Fruit fly (Drosophila melanogaster) whole organism, adult: Measurements from ENCODE around the gene CG13314.

ENCODE experiments used
- CG11617 ChIP-seq: fragments of 200-800 bp; sonication (Bioruptor generic); optimal IDR thresholded peaks from 2 replicates; lab custom pipeline; 2017; ENCODE audit warnings: mild to moderate bottlenecking, missing biosample characterization, missing genetic modification reagents, missing genetic modification characterization
- CG12768 ChIP-seq: fragments of 200-800 bp; sonication (Bioruptor generic); optimal IDR thresholded peaks from 2 replicates; lab custom pipeline; 2017; ENCODE audit warnings: missing biosample characterization, missing genetic modification characterization, mild to moderate bottlenecking, moderate library complexity, missing genetic modification reagents
- CG14711 ChIP-seq: fragments of 200-800 bp; sonication (Bioruptor generic); optimal IDR thresholded peaks from 2 replicates; lab custom pipeline; 2018; ENCODE audit warnings: missing biosample characterization, mild to moderate bottlenecking, missing genetic modification characterization, moderate library complexity
- CG1620 ChIP-seq: fragments of 200-800 bp; sonication (Bioruptor generic); optimal IDR thresholded peaks from 2 replicates; lab custom pipeline; 2016; ENCODE audit warnings: missing biosample characterization, missing genetic modification characterization
- CG33017 ChIP-seq: fragments of 200-800 bp; sonication (Bioruptor generic); optimal IDR thresholded peaks from 2 replicates; lab custom pipeline; 2018; ENCODE audit warnings: missing biosample characterization, mild to moderate bottlenecking, missing genetic modification characterization, moderate library complexity
- CG5204 ChIP-seq: fragments of 200-800 bp; sonication (Bioruptor generic); optimal IDR thresholded peaks from 2 replicates; lab custom pipeline; 2016; ENCODE audit warnings: missing biosample characterization, missing genetic modification characterization
- CG7045 ChIP-seq: fragments of 200-800 bp; sonication (Bioruptor generic); optimal IDR thresholded peaks from 2 replicates; lab custom pipeline; 2017; ENCODE audit warnings: missing biosample characterization, mild to moderate bottlenecking, missing genetic modification characterization
- CG7101 ChIP-seq: fragments of 200-800 bp; sonication (Bioruptor generic); optimal IDR thresholded peaks from 2 replicates; lab custom pipeline; 2018; ENCODE audit warnings: missing biosample characterization, mild to moderate bottlenecking, missing genetic modification characterization, moderate library complexity
- Clk ChIP-seq: fragments of 200-800 bp; sonication (Bioruptor generic); optimal IDR thresholded peaks from 2 replicates; lab custom pipeline; 2017; ENCODE audit warnings: missing biosample characterization, missing genetic modification characterization
- Crg-1 ChIP-seq: fragments of 200-800 bp; sonication (Bioruptor generic); optimal IDR thresholded peaks from 2 replicates; lab custom pipeline; 2016; ENCODE audit warnings: missing biosample characterization, missing genetic modification characterization
- Hr96 ChIP-seq: fragments of 200-800 bp; sonication (Bioruptor generic); optimal IDR thresholded peaks from 2 replicates; lab custom pipeline; 2016; ENCODE audit warnings: missing biosample characterization, missing genetic modification characterization
- Mnt ChIP-seq: fragments of 200-800 bp; sonication (Bioruptor generic); optimal IDR thresholded peaks from 2 replicates; lab custom pipeline; 2016; ENCODE audit warnings: missing biosample characterization, mild to moderate bottlenecking, missing genetic modification characterization
- bab1 ChIP-seq: fragments of 200-800 bp; sonication (Bioruptor generic); optimal IDR thresholded peaks from 3 replicates; lab custom pipeline; 2019; ENCODE audit warnings: missing biosample characterization, mild to moderate bottlenecking, missing genetic modification characterization, moderate library complexity
- cic ChIP-seq: fragments of 200-800 bp; sonication (Bioruptor generic); optimal IDR thresholded peaks from 2 replicates; lab custom pipeline; 2017; ENCODE audit warnings: missing biosample characterization, mild to moderate bottlenecking, missing genetic modification characterization, moderate library complexity
- cnc ChIP-seq, 2 experiments: fragments of >200 bp; optimal IDR thresholded peaks; 2 replicates each; lab custom pipeline; 2017
- kay ChIP-seq: fragments of 200-800 bp; sonication (Bioruptor generic); peaks from one replicate; lab custom pipeline; 2016; ENCODE audit warnings: missing biosample characterization, missing genetic modification characterization, borderline replicate concordance
- ovo ChIP-seq: fragments of 200-800 bp; sonication (Bioruptor generic); optimal IDR thresholded peaks from 2 replicates; lab custom pipeline; 2016; ENCODE audit warnings: missing biosample characterization, missing genetic modification characterization
- pad ChIP-seq: fragments of 200-800 bp; sonication (Bioruptor generic); optimal IDR thresholded peaks from 3 replicates; lab custom pipeline; 2017; ENCODE audit warnings: missing biosample characterization, missing genetic modification characterization, mild to moderate bottlenecking, moderate library complexity, missing genetic modification reagents
- tj ChIP-seq: fragments of 200-800 bp; sonication (Bioruptor generic); optimal IDR thresholded peaks from 3 replicates; lab custom pipeline; 2017; ENCODE audit warnings: missing biosample characterization, mild to moderate bottlenecking, missing genetic modification characterization, moderate library complexity
- toe ChIP-seq: fragments of 200-800 bp; sonication (Bioruptor generic); optimal IDR thresholded peaks from 2 replicates; lab custom pipeline; 2016; ENCODE audit warnings: missing biosample characterization, missing genetic modification characterization

CG13314 gene

dm6 chr3L:8986582-8986981, 5.0 kb downstream of the CG13314 start, which contains the start of gene CG5068:
TSS of gene CG5068 (plus strand) at chr3L:8986710.
- TF ChIP-seq Crg-1 (no peak), bab1 (GFP tag; lab: Kevin White, UChicago) (peak; percentile 10)

- TF ChIP-seq CG1620 (no peak), CG12768 (GFP tag; lab: Kevin White, UChicago) (no peak), kay (peak; percentile 76), Crg-1 (no peak)
Measured at dm6 chr3L:8990128-8990527, 8.5 kb downstream of the CG13314 start, which contains the start of gene CG5280. TSS of gene CG5280 (minus strand) at chr3L:8990228.

dm6 chr3L:8996173-8996767, 14.7 kb downstream of the CG13314 start:
- TF ChIP-seq ovo (GFP tag; lab: Kevin White, UChicago), result peak; percentile 96
- TF ChIP-seq Hr96, result no peak
- TF ChIP-seq CG11617 (GFP tag; lab: Kevin White, UChicago), result peak; percentile 64
- TF ChIP-seq pad (GFP tag; lab: Kevin White, UChicago), result peak; percentile 80
- TF ChIP-seq Crg-1, result peak; percentile 37
- peak; percentile 96 for TF ChIP-seq bab1 (GFP tag; lab: Kevin White, UChicago)
- peak; percentile 74 for TF ChIP-seq CG1620
- peak; percentile 33 for TF ChIP-seq tj (GFP tag; lab: Kevin White, UChicago)
- no peak for TF ChIP-seq cic (GFP tag; lab: Kevin White, UChicago)
- TF ChIP-seq cnc (optimal IDR thresholded peaks at IDR 0.05; lab: Kevin White, UChicago), result no peak
- TF ChIP-seq Mnt (GFP tag; lab: Kevin White, UChicago), result peak; percentile 57
- TF ChIP-seq toe (GFP tag; lab: Kevin White, UChicago), result no peak
- TF ChIP-seq CG12768 (GFP tag; lab: Kevin White, UChicago), result peak; percentile 59
- peak; percentile 64 for TF ChIP-seq CG7045 (GFP tag; lab: Kevin White, UChicago)
- peak; percentile 51 for TF ChIP-seq Clk (GFP tag; lab: Kevin White, UChicago)
- TF ChIP-seq kay, result no peak
- TF ChIP-seq CG5204 (GFP tag; lab: Kevin White, UChicago), result no peak
- TF ChIP-seq CG7101 (tag; lab: Kevin White, UChicago), result peak; percentile 90
- peak; percentile 90 for TF ChIP-seq CG33017
- TF ChIP-seq CG14711, result peak; percentile 89

dm6 chr3L:8996899-8997685, 15.5 kb downstream of the CG13314 start:
- TF ChIP-seq cic (GFP tag; lab: Kevin White, UChicago), result peak; percentile 42
- TF ChIP-seq CG12768 (GFP tag; lab: Kevin White, UChicago), result peak; percentile 49
- no peak for TF ChIP-seq toe (GFP tag; lab: Kevin White, UChicago)
- no peak for TF ChIP-seq bab1 (GFP tag; lab: Kevin White, UChicago)
- peak; percentile 91 for TF ChIP-seq tj (GFP tag; lab: Kevin White, UChicago)
- TF ChIP-seq cnc (optimal IDR thresholded peaks at IDR 0.05; lab: Kevin White, UChicago), result no peak
- no peak for TF ChIP-seq CG7101 (tag; lab: Kevin White, UChicago)
- TF ChIP-seq Crg-1, result no peak
- no peak for TF ChIP-seq Clk (GFP tag; lab: Kevin White, UChicago)
- TF ChIP-seq CG11617 (GFP tag; lab: Kevin White, UChicago), result peak; percentile 55
- peak; percentile 85 for TF ChIP-seq ovo (GFP tag; lab: Kevin White, UChicago)
- no peak for TF ChIP-seq Hr96
- TF ChIP-seq pad (GFP tag; lab: Kevin White, UChicago), result peak; percentile 99
- TF ChIP-seq Mnt (GFP tag; lab: Kevin White, UChicago), result no peak

- peak; percentile 62 for TF ChIP-seq CG1620
- no peak for TF ChIP-seq cnc (optimal IDR thresholded peaks at IDR 0.05; lab: Kevin White, UChicago)
- no peak for TF ChIP-seq pad (GFP tag; lab: Kevin White, UChicago)
- TF ChIP-seq CG14711, result peak; percentile 6
- peak; percentile 4 for TF ChIP-seq CG11617 (GFP tag; lab: Kevin White, UChicago)
- no peak for TF ChIP-seq CG33017
- no peak for TF ChIP-seq Clk (GFP tag; lab: Kevin White, UChicago)
- TF ChIP-seq toe (GFP tag; lab: Kevin White, UChicago), result peak; percentile 46
- TF ChIP-seq tj (GFP tag; lab: Kevin White, UChicago), result peak; percentile 17
- TF ChIP-seq CG12768 (GFP tag; lab: Kevin White, UChicago), result no peak
- peak; percentile 74 for TF ChIP-seq bab1 (GFP tag; lab: Kevin White, UChicago)
- TF ChIP-seq cic (GFP tag; lab: Kevin White, UChicago), result no peak
- peak; percentile 57 for TF ChIP-seq ovo (GFP tag; lab: Kevin White, UChicago)
- no peak for TF ChIP-seq Hr96
- peak; percentile 55 for TF ChIP-seq Mnt (GFP tag; lab: Kevin White, UChicago)
- no peak for TF ChIP-seq kay
- no peak for TF ChIP-seq Crg-1
- no peak for TF ChIP-seq CG7045 (GFP tag; lab: Kevin White, UChicago)
- no peak for TF ChIP-seq CG7101 (tag; lab: Kevin White, UChicago)
Measured at dm6 chr3L:8997686-8998239, 16.2 kb downstream of the CG13314 start, which contains the start of the genes smg and CG5087. TSS of gene smg (minus strand) at chr3L:8997989. TSS of gene CG5087 (plus strand) at chr3L:8998184.

- TF ChIP-seq CG14711 (no peak), cnc (optimal IDR thresholded peaks at IDR 0.05; lab: Kevin White, UChicago) (no peak), CG11617 (GFP tag; lab: Kevin White, UChicago) (no peak), ovo (GFP tag; lab: Kevin White, UChicago) (no peak), tj (GFP tag; lab: Kevin White, UChicago) (no peak), CG12768 (GFP tag; lab: Kevin White, UChicago) (no peak), Mnt (GFP tag; lab: Kevin White, UChicago) (no peak), CG33017 (no peak), CG5204 (GFP tag; lab: Kevin White, UChicago) (no peak), CG7101 (tag; lab: Kevin White, UChicago) (no peak)
Measured at dm6 chr3L:9002527-9002926, 20.9 kb downstream of the CG13314 start.
